In the genomic region with DNA sequence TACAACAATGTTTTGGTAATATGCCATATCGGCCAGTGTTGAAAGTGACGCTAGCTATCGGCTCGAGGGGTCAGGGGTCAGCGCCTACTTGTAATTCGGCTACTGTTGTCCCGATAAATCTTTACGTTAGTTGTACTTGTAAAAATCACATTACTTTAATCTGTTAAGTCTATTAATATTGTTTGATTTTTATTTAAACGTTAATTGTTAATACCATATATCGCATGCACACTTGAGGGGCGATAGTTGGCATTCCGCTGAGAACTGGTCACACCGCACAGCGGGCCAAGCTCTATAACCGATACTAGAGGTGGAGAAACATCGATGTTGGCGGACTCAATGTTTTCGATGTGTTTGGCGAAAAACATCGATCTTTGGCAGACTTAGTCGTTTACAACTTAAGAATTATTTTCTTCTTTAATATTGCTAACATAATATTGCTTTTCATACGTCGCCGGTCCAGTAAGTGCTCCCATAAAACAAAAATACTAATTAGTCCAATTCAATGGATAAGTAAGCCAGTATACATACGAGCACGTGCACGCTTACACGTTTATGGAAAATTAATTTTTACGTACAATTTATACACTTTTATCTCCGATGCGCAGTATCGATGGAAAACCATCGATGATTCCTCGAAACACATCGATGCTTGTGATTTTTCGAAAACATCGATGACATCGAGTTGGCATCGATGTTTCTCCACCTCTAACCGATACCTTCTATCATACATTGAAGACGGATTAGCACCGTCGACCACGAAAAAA, we compare ENCODE assay signal across 1 fruit fly cellular context.
TF ChIP-seq lines count a peak whose summit lies in the region.

rux (minus strand) TSS at position 621 of the 767 bp plus-strand sequence.
MCTS1 (plus strand) TSS at position 713 of the 767 bp plus-strand sequence.

TF ChIP-seq in whole organism, embryonic, 481 proteins besides CTCF, POLR2A, EP300 and RAD21 (continued from another document and continues in another):
- TF ChIP-seq ara (GFP tag; IDR thresholded peaks at IDR 0.05; lab: Robert Waterston, UW) = 0 out of 2 replicates have a peak, but pooled peaks have one; percentile 33
- no peak for TF ChIP-seq CG1233 (GFP tag; optimal IDR thresholded peaks at IDR 0.05; lab: Kevin White, UChicago)
- peak; percentile 22 for TF ChIP-seq tin (GFP tag; optimal IDR thresholded peaks at IDR 0.05; lab: Kevin White, UChicago)
- no peak for TF ChIP-seq PHDP (tag; optimal IDR thresholded peaks at IDR 0.05; lab: Kevin White, UChicago)
- TF ChIP-seq CG13894 (tag; optimal IDR thresholded peaks at IDR 0.05; lab: Kevin White, UChicago) = no peak
- TF ChIP-seq Nf-YA (GFP tag; IDR thresholded peaks at IDR 0.05; lab: Robert Waterston, UW) = no peak
- TF ChIP-seq CG17829 (tag; optimal IDR thresholded peaks at IDR 0.05; lab: Kevin White, UChicago) = no peak
- no peak for TF ChIP-seq abd-A (tag; optimal IDR thresholded peaks at IDR 0.05; lab: Kevin White, UChicago)
- TF ChIP-seq CG4282 (GFP tag; optimal IDR thresholded peaks at IDR 0.05; lab: Kevin White, UChicago) = no peak
- TF ChIP-seq CG5953 (GFP tag; IDR thresholded peaks at IDR 0.05; lab: Robert Waterston, UW) = no peak
- no peak for TF ChIP-seq H15 (GFP tag; IDR thresholded peaks at IDR 0.05; lab: Robert Waterston, UW)
- TF ChIP-seq HLH4C (GFP tag; IDR thresholded peaks at IDR 0.05; lab: Robert Waterston, UW; ENCODE audit: partially characterized antibody) = peak; percentile 98
- TF ChIP-seq CoRest (tag; optimal IDR thresholded peaks at IDR 0.05; lab: Kevin White, UChicago) = peak; percentile 52
- no peak for TF ChIP-seq CG12942 (GFP tag; optimal IDR thresholded peaks at IDR 0.05; lab: Kevin White, UChicago)
- TF ChIP-seq ftz-f1 (GFP tag; optimal IDR thresholded peaks at IDR 0.05; lab: Kevin White, UChicago) = no peak
- no peak for TF ChIP-seq nom (GFP tag; optimal IDR thresholded peaks at IDR 0.05; lab: Kevin White, UChicago)
- no peak for TF ChIP-seq CG10959 (GFP tag; IDR thresholded peaks at IDR 0.05; lab: Robert Waterston, UW)
- TF ChIP-seq CG6791 (GFP tag; IDR thresholded peaks at IDR 0.05; lab: Robert Waterston, UW; ENCODE audit: partially characterized antibody) = peak; percentile 89
- no peak for TF ChIP-seq ken (GFP tag; IDR thresholded peaks at IDR 0.05; lab: Robert Waterston, UW)
- TF ChIP-seq pnt (GFP tag; optimal IDR thresholded peaks at IDR 0.05; lab: Kevin White, UChicago) = peak; percentile 30
- peak; percentile 14 for TF ChIP-seq CG15514 (GFP tag; optimal IDR thresholded peaks at IDR 0.05; lab: Kevin White, UChicago)
- TF ChIP-seq wek (GFP tag; optimal IDR thresholded peaks at IDR 0.05; lab: Kevin White, UChicago) = no peak
- no peak for TF ChIP-seq HmgD (GFP tag; optimal IDR thresholded peaks at IDR 0.05; lab: Kevin White, UChicago)
- TF ChIP-seq az2 (GFP tag; optimal IDR thresholded peaks at IDR 0.05; lab: Kevin White, UChicago) = no peak
- peak; percentile 51 for TF ChIP-seq stwl (tag; optimal IDR thresholded peaks at IDR 0.05; lab: Kevin White, UChicago)
- peak; percentile 29 for TF ChIP-seq CG12155 (GFP tag; optimal IDR thresholded peaks at IDR 0.05; lab: Kevin White, UChicago)
- TF ChIP-seq CG10366 (GFP tag; IDR thresholded peaks at IDR 0.05; lab: Robert Waterston, UW) = no peak
- TF ChIP-seq NFAT (GFP tag; IDR thresholded peaks at IDR 0.05; lab: Robert Waterston, UW) = peak; percentile 65
- TF ChIP-seq CG32767 (GFP tag; IDR thresholded peaks at IDR 0.05; lab: Robert Waterston, UW) = no peak
- TF ChIP-seq ewg (GFP tag; optimal IDR thresholded peaks at IDR 0.05; lab: Kevin White, UChicago) = no peak
- no peak for TF ChIP-seq CG10321 (GFP tag; IDR thresholded peaks at IDR 0.05; lab: Robert Waterston, UW)
- TF ChIP-seq sob (GFP tag; IDR thresholded peaks at IDR 0.05; lab: Robert Waterston, UW) = peak; percentile 51; the same call in 1 of the 2 replicates
- no peak for TF ChIP-seq h (optimal IDR thresholded peaks at IDR 0.05; lab: Kevin White, UChicago)
- no peak for TF ChIP-seq CG8944 (GFP tag; optimal IDR thresholded peaks at IDR 0.05; lab: Kevin White, UChicago)
- peak; percentile 57; the same call in 2 of the 3 replicates for TF ChIP-seq Dbx (GFP tag; IDR thresholded peaks at IDR 0.05; lab: Robert Waterston, UW)
- no peak for TF ChIP-seq CG12071 (GFP tag; optimal IDR thresholded peaks at IDR 0.05; lab: Kevin White, UChicago)
- TF ChIP-seq CG2116 (GFP tag; optimal IDR thresholded peaks at IDR 0.05; lab: Kevin White, UChicago) = peak; percentile 72
- no peak; the same call in 2 of the 3 replicates for TF ChIP-seq CG11093 (GFP tag; IDR thresholded peaks at IDR 0.05; lab: Robert Waterston, UW)
- no peak for TF ChIP-seq Hand (GFP tag; optimal IDR thresholded peaks at IDR 0.05; lab: Kevin White, UChicago)
- TF ChIP-seq Side (GFP tag; optimal IDR thresholded peaks at IDR 0.05; lab: Kevin White, UChicago) = peak; percentile 8
- no peak for TF ChIP-seq Vsx1 (GFP tag; optimal IDR thresholded peaks at IDR 0.05; lab: Kevin White, UChicago)
- no peak for TF ChIP-seq stc (GFP tag; IDR thresholded peaks at IDR 0.05; lab: Robert Waterston, UW)
- TF ChIP-seq CG18599 (GFP tag; optimal IDR thresholded peaks at IDR 0.05; lab: Kevin White, UChicago) = peak; percentile 1
- peak in 1 of 2 experiments; percentile 16 for TF ChIP-seq Hr51 (GFP tag; optimal IDR thresholded peaks at IDR 0.05; lab: Kevin White, UChicago)
- no peak for TF ChIP-seq Ravus (GFP tag; IDR thresholded peaks at IDR 0.05; lab: Robert Waterston, UW)
- no peak for TF ChIP-seq CG4360 (GFP tag; IDR thresholded peaks at IDR 0.05; lab: Robert Waterston, UW)
- TF ChIP-seq unpg (GFP tag; optimal IDR thresholded peaks at IDR 0.05; lab: Kevin White, UChicago) = no peak
- peak; percentile 49 for TF ChIP-seq CG8924 (tag; optimal IDR thresholded peaks at IDR 0.05; lab: Kevin White, UChicago)
- TF ChIP-seq hth (optimal IDR thresholded peaks at IDR 0.05; lab: Kevin White, UChicago) = no peak
- no peak for TF ChIP-seq HLHmδ (GFP tag; optimal IDR thresholded peaks at IDR 0.05; lab: Kevin White, UChicago)
- TF ChIP-seq CG10543 (GFP tag; optimal IDR thresholded peaks at IDR 0.05; lab: Kevin White, UChicago) = no peak
- TF ChIP-seq CG30020 (tag; optimal IDR thresholded peaks at IDR 0.05; lab: Kevin White, UChicago) = peak; percentile 17
- peak; percentile 6 for TF ChIP-seq CG7556 (GFP tag; optimal IDR thresholded peaks at IDR 0.05; lab: Kevin White, UChicago)
- TF ChIP-seq CG33557 (GFP tag; optimal IDR thresholded peaks at IDR 0.05; lab: Kevin White, UChicago) = no peak
- no peak for TF ChIP-seq Atf6 (GFP tag; IDR thresholded peaks at IDR 0.05; lab: Robert Waterston, UW)
- peak; percentile 31 for TF ChIP-seq Chrac-16 (GFP tag; optimal IDR thresholded peaks at IDR 0.05; lab: Kevin White, UChicago)
- no peak for TF ChIP-seq Awh (GFP tag; IDR thresholded peaks at IDR 0.05; lab: Robert Waterston, UW)
- no peak for TF ChIP-seq CG7839 (tag; optimal IDR thresholded peaks at IDR 0.05; lab: Kevin White, UChicago)
- TF ChIP-seq lbe (GFP tag; optimal IDR thresholded peaks at IDR 0.05; lab: Kevin White, UChicago) = peak; percentile 40
- no peak for TF ChIP-seq salm (tag; optimal IDR thresholded peaks at IDR 0.05; lab: Kevin White, UChicago)
- peak; percentile 59 for TF ChIP-seq phol (tag; optimal IDR thresholded peaks at IDR 0.05; lab: Kevin White, UChicago)
- no peak for TF ChIP-seq CG10147 (GFP tag; optimal IDR thresholded peaks at IDR 0.05; lab: Kevin White, UChicago)
- no peak for TF ChIP-seq ab (GFP tag; optimal IDR thresholded peaks at IDR 0.05; lab: Kevin White, UChicago)
- peak; percentile 39 for TF ChIP-seq CG9609 (GFP tag; optimal IDR thresholded peaks at IDR 0.05; lab: Kevin White, UChicago)
- TF ChIP-seq usp (GFP tag; optimal IDR thresholded peaks at IDR 0.05; lab: Kevin White, UChicago) = no peak
- no peak for TF ChIP-seq scrt (GFP tag; optimal IDR thresholded peaks at IDR 0.05; lab: Kevin White, UChicago)
- no peak for TF ChIP-seq ham (GFP tag; IDR thresholded peaks at IDR 0.05; lab: Robert Waterston, UW)
- TF ChIP-seq pros (GFP tag; optimal IDR thresholded peaks at IDR 0.05; lab: Kevin White, UChicago) = no peak
- no peak for TF ChIP-seq D (optimal IDR thresholded peaks at IDR 0.05; lab: Kevin White, UChicago)
- TF ChIP-seq D (GFP tag; optimal IDR thresholded peaks at IDR 0.05; lab: Kevin White, UChicago) = no peak
- no peak for TF ChIP-seq fd102C (GFP tag; optimal IDR thresholded peaks at IDR 0.05; lab: Kevin White, UChicago)
- TF ChIP-seq B-H1 (GFP tag; IDR thresholded peaks at IDR 0.05; lab: Robert Waterston, UW) = no peak
- TF ChIP-seq CG8290 (GFP tag; optimal IDR thresholded peaks at IDR 0.05; lab: Kevin White, UChicago) = peak; percentile 60
- peak; percentile 73 to 93 for TF ChIP-seq CG8290 (tag; optimal IDR thresholded peaks at IDR 0.05; lab: Kevin White, UChicago)
- peak; percentile 44; the same call in 1 of the 2 replicates for TF ChIP-seq CG32532 (GFP tag; IDR thresholded peaks at IDR 0.05; lab: Robert Waterston, UW)
- TF ChIP-seq tap (tag; optimal IDR thresholded peaks at IDR 0.05; lab: Kevin White, UChicago) = no peak
- TF ChIP-seq sens (GFP tag; lab: Kevin White, UChicago) = peak; percentile 88
- no peak for TF ChIP-seq z (GFP tag; IDR thresholded peaks at IDR 0.05; lab: Robert Waterston, UW)
- TF ChIP-seq cas (GFP tag; IDR thresholded peaks at IDR 0.05; lab: Robert Waterston, UW) = no peak
- TF ChIP-seq CG11560 (tag; IDR thresholded peaks at IDR 0.05; lab: Robert Waterston, UW) = 0 out of 3 replicates have a peak, but pooled peaks have one; percentile 45
- no peak for TF ChIP-seq Bteb2 (GFP tag; optimal IDR thresholded peaks at IDR 0.05; lab: Kevin White, UChicago)
- TF ChIP-seq CG11504 (tag; optimal IDR thresholded peaks at IDR 0.05; lab: Kevin White, UChicago) = peak; percentile 44
- no peak for TF ChIP-seq Sry-β (GFP tag; optimal IDR thresholded peaks at IDR 0.05; lab: Kevin White, UChicago)
- no peak for TF ChIP-seq Adf1 (GFP tag; IDR thresholded peaks at IDR 0.05; lab: Robert Waterston, UW)
- no peak for TF ChIP-seq vfl (GFP tag; optimal IDR thresholded peaks at IDR 0.05; lab: Kevin White, UChicago)
- TF ChIP-seq gsb (GFP tag; IDR thresholded peaks at IDR 0.05; lab: Robert Waterston, UW) = no peak
- TF ChIP-seq Hey (tag; optimal IDR thresholded peaks at IDR 0.05; lab: Kevin White, UChicago) = no peak
- TF ChIP-seq HLH54F (GFP tag; optimal IDR thresholded peaks at IDR 0.05; lab: Kevin White, UChicago) = peak; percentile 39
- peak; percentile 92 for TF ChIP-seq vnd (GFP tag; IDR thresholded peaks at IDR 0.05; lab: Robert Waterston, UW; ENCODE audit: partially characterized antibody)
- no peak for TF ChIP-seq Tbp (GFP tag; optimal IDR thresholded peaks at IDR 0.05; lab: Kevin White, UChicago)
- TF ChIP-seq CG14050 (GFP tag; IDR thresholded peaks at IDR 0.05; lab: Robert Waterston, UW) = no peak
- TF ChIP-seq CG13624 (GFP tag; optimal IDR thresholded peaks at IDR 0.05; lab: Kevin White, UChicago) = peak; percentile 3
- TF ChIP-seq CG7271 (tag; optimal IDR thresholded peaks at IDR 0.05; lab: Kevin White, UChicago) = no peak
- TF ChIP-seq crp (GFP tag; optimal IDR thresholded peaks at IDR 0.05; lab: Kevin White, UChicago) = peak in 1 of 2 experiments; percentile 2
- TF ChIP-seq Dll (GFP tag; IDR thresholded peaks at IDR 0.05; lab: Robert Waterston, UW; ENCODE audit: partially characterized antibody) = peak; percentile 97
- peak; percentile 89 for TF ChIP-seq inv (GFP tag; IDR thresholded peaks at IDR 0.05; lab: Robert Waterston, UW; ENCODE audit: partially characterized antibody)
- TF ChIP-seq CG18262 (tag; optimal IDR thresholded peaks at IDR 0.05; lab: Kevin White, UChicago) = peak; percentile 25
- no peak for TF ChIP-seq Atf-2 (GFP tag; optimal IDR thresholded peaks at IDR 0.05; lab: Kevin White, UChicago)
- peak; percentile 5 for TF ChIP-seq cato (GFP tag; optimal IDR thresholded peaks at IDR 0.05; lab: Kevin White, UChicago; ENCODE audit: borderline replicate concordance)
- no peak for TF ChIP-seq luna (GFP tag; optimal IDR thresholded peaks at IDR 0.05; lab: Kevin White, UChicago)
- no peak for TF ChIP-seq Mad (GFP tag; optimal IDR thresholded peaks at IDR 0.05; lab: Kevin White, UChicago)
- TF ChIP-seq Kr (GFP tag; optimal IDR thresholded peaks at IDR 0.05; lab: Kevin White, UChicago) = no peak
- TF ChIP-seq bbx (GFP tag; IDR thresholded peaks at IDR 0.05; lab: Robert Waterston, UW; ENCODE audit: partially characterized antibody) = peak; percentile 92
- no peak for TF ChIP-seq ATbp (GFP tag; optimal IDR thresholded peaks at IDR 0.05; lab: Kevin White, UChicago)
- no peak for TF ChIP-seq CG10654 (GFP tag; optimal IDR thresholded peaks at IDR 0.05; lab: Kevin White, UChicago)
- no peak for TF ChIP-seq Atf3 (GFP tag; optimal IDR thresholded peaks at IDR 0.05; lab: Kevin White, UChicago)
- no peak for TF ChIP-seq danr (GFP tag; IDR thresholded peaks at IDR 0.05; lab: Robert Waterston, UW)
- peak in 1 of 3 experiments; percentile 19 for TF ChIP-seq lola (GFP tag; optimal IDR thresholded peaks at IDR 0.05; lab: Kevin White, UChicago)
- TF ChIP-seq CG17912 (GFP tag; optimal IDR thresholded peaks at IDR 0.05; lab: Kevin White, UChicago) = no peak
- TF ChIP-seq CG6765 (GFP tag; optimal IDR thresholded peaks at IDR 0.05; lab: Kevin White, UChicago) = no peak
- TF ChIP-seq CG6272 (GFP tag; IDR thresholded peaks at IDR 0.05; lab: Robert Waterston, UW) = peak; percentile 53
- no peak for TF ChIP-seq CG13424 (tag; optimal IDR thresholded peaks at IDR 0.05; lab: Kevin White, UChicago)
- TF ChIP-seq pb (GFP tag; optimal IDR thresholded peaks at IDR 0.05; lab: Kevin White, UChicago) = no peak
- peak; percentile 41 for TF ChIP-seq Ssrp (tag; optimal IDR thresholded peaks at IDR 0.05; lab: Kevin White, UChicago)
- TF ChIP-seq sima (GFP tag; optimal IDR thresholded peaks at IDR 0.05; lab: Kevin White, UChicago) = no peak
- peak; percentile 87 for TF ChIP-seq hbn (GFP tag; IDR thresholded peaks at IDR 0.05; lab: Robert Waterston, UW; ENCODE audit: partially characterized antibody)
- TF ChIP-seq en (GFP tag; optimal IDR thresholded peaks at IDR 0.05; lab: Kevin White, UChicago) = no peak
- TF ChIP-seq Antp (GFP tag; optimal IDR thresholded peaks at IDR 0.05; lab: Kevin White, UChicago) = peak; percentile 19
- TF ChIP-seq CG9817 (tag; optimal IDR thresholded peaks at IDR 0.05; lab: Kevin White, UChicago) = peak; percentile 19
- no peak for TF ChIP-seq jigr1 (GFP tag; IDR thresholded peaks at IDR 0.05; lab: Robert Waterston, UW)
- peak; percentile 52; the same call in 1 of the 2 replicates for TF ChIP-seq MBD-R2 (GFP tag; IDR thresholded peaks at IDR 0.05; lab: Robert Waterston, UW)
- peak; percentile 94 for TF ChIP-seq Doc3 (GFP tag; IDR thresholded peaks at IDR 0.05; lab: Robert Waterston, UW; ENCODE audit: partially characterized antibody)
- TF ChIP-seq fd3F (GFP tag; optimal IDR thresholded peaks at IDR 0.05; lab: Kevin White, UChicago) = no peak
- no peak for TF ChIP-seq da (GFP tag; optimal IDR thresholded peaks at IDR 0.05; lab: Kevin White, UChicago)
